Worm (Caenorhabditis elegans) whole organism, L1 larva: ENCODE data around the gene ZC262.4.

ENCODE experiments used
- C16A3.4 ChIP-seq: fragments of 150-350 bp; optimal IDR thresholded peaks from 2 replicates; lab custom pipeline; 2014; ENCODE audit warnings: missing biosample characterization, missing genetic modification characterization
- C34B4.2 ChIP-seq: sonication (generic microtip); optimal IDR thresholded peaks from 2 replicates; lab custom pipeline; 2017; ENCODE audit warnings: mild to moderate bottlenecking, missing genetic modification characterization, missing compliant biosample characterization
- alr-1 ChIP-seq: fragments of 200-800 bp; sonication (Bioruptor generic); optimal IDR thresholded peaks from 2 replicates; lab custom pipeline; 2018; ENCODE audit warnings: borderline replicate concordance, mild to moderate bottlenecking, missing genetic modification characterization, missing compliant biosample characterization
- aly-2 ChIP-seq: fragments of 150-350 bp; optimal IDR thresholded peaks from 2 replicates; lab custom pipeline; 2014; ENCODE audit warnings: missing biosample characterization, missing genetic modification characterization
- blmp-1 ChIP-seq: fragments of 150-350 bp; optimal IDR thresholded peaks from 2 replicates; lab custom pipeline; 2014; ENCODE audit warnings: missing biosample characterization, missing genetic modification characterization
- ceh-8 ChIP-seq: fragments of 200-800 bp; sonication (Bioruptor generic); optimal IDR thresholded peaks from 2 replicates; lab custom pipeline; 2018; ENCODE audit warnings: mild to moderate bottlenecking, missing genetic modification characterization, moderate library complexity, missing compliant biosample characterization
- dpl-1 ChIP-seq, 3 experiments: fragments of 150-350 bp in 2 of 3; sonication (generic microtip) in 1 of 3; optimal IDR thresholded peaks; 2 replicates each; lab custom pipeline; 2014 to 2017; ENCODE audit warnings: missing biosample characterization in 3 of 3, missing genetic modification characterization in 3 of 3, missing genetic modification reagents in 3 of 3
- efl-1 ChIP-seq, 4 experiments: fragments of 150-350 bp; optimal IDR thresholded peaks in 3 of 4; peaks in 1 of 4; 1 replicate in 1 of 4; 2 replicates in 3 of 4; lab custom pipeline; 2014; ENCODE audit warnings: missing biosample characterization in 2 of 4, missing genetic modification characterization in 2 of 4, missing genetic modification reagents in 2 of 4
- elt-2 ChIP-seq: sonication (generic microtip); optimal IDR thresholded peaks from 2 replicates; lab custom pipeline; 2016; ENCODE audit warnings: missing genetic modification characterization, mild to moderate bottlenecking, inconsistent platforms, missing compliant biosample characterization, missing genetic modification reagents
- elt-3 ChIP-seq, 6 experiments: fragments of 150-350 bp in 1 of 6; sonication (generic microtip); optimal IDR thresholded peaks; 2 replicates each; lab custom pipeline; 2017 to 2018; ENCODE audit warnings: missing biosample characterization in 6 of 6, missing genetic modification characterization in 6 of 6, inconsistent platforms in 1 of 6
- fkh-4 ChIP-seq: sonication (generic microtip); optimal IDR thresholded peaks from 2 replicates; lab custom pipeline; 2016; ENCODE audit warnings: missing compliant biosample characterization, missing genetic modification characterization, borderline replicate concordance
- fkh-8 ChIP-seq: sonication (generic microtip); optimal IDR thresholded peaks from 2 replicates; lab custom pipeline; 2016; ENCODE audit warnings: mild to moderate bottlenecking, missing genetic modification characterization, missing compliant biosample characterization
- fos-1 ChIP-seq: fragments of 150-350 bp; optimal IDR thresholded peaks from 2 replicates; lab custom pipeline; 2014; ENCODE audit warnings: missing biosample characterization, missing genetic modification characterization
- hpl-2 ChIP-seq: fragments of 150-350 bp; optimal IDR thresholded peaks from 2 replicates; lab custom pipeline; 2014; ENCODE audit warnings: missing biosample characterization, missing genetic modification reagents, missing genetic modification characterization
- irx-1 ChIP-seq: sonication (generic microtip); optimal IDR thresholded peaks from 2 replicates; lab custom pipeline; 2016; ENCODE audit warnings: missing genetic modification characterization, missing compliant biosample characterization
- lin-14 ChIP-seq: fragments of 200-800 bp; sonication (Bioruptor generic); optimal IDR thresholded peaks from 2 replicates; lab custom pipeline; 2018; ENCODE audit warnings: mild to moderate bottlenecking, missing genetic modification characterization, moderate library complexity, missing compliant biosample characterization
- lin-15B ChIP-seq: fragments of 150-350 bp; sonication (generic microtip); optimal IDR thresholded peaks from 3 replicates; lab custom pipeline; 2014; ENCODE audit warnings: missing biosample characterization, missing genetic modification characterization
- lin-35 ChIP-seq, 2 experiments: fragments of 150-350 bp; optimal IDR thresholded peaks; 2 replicates each; lab custom pipeline; 2014; ENCODE audit warnings: missing biosample characterization in 2 of 2, missing genetic modification characterization in 2 of 2, missing genetic modification reagents in 2 of 2
- lir-3 ChIP-seq: sonication (generic microtip); optimal IDR thresholded peaks from 2 replicates; lab custom pipeline; 2016; ENCODE audit warnings: mild to moderate bottlenecking, missing genetic modification characterization, moderate library complexity, missing compliant biosample characterization; ENCODE audit not compliant: poor library complexity
- lsy-2 ChIP-seq, 2 experiments: fragments of 150-350 bp; optimal IDR thresholded peaks; 2 replicates each; lab custom pipeline; 2014; ENCODE audit warnings: missing biosample characterization in 2 of 2, missing genetic modification characterization in 2 of 2
- mab-9 ChIP-seq: fragments of 200-800 bp; sonication (Bioruptor generic); IDR thresholded peaks from 2 replicates; pipeline ENCODE4 v1.3.6; 2022; ENCODE audit warnings: missing genetic modification reagents, missing genetic modification characterization, missing compliant biosample characterization
- mef-2 ChIP-seq: fragments of 150-350 bp; optimal IDR thresholded peaks from 2 replicates; lab custom pipeline; 2014; ENCODE audit warnings: missing biosample characterization, missing genetic modification characterization
- nhr-11 ChIP-seq: fragments of 150-350 bp; optimal IDR thresholded peaks from 2 replicates; lab custom pipeline; 2014; ENCODE audit warnings: missing biosample characterization, missing genetic modification characterization
- nhr-19 ChIP-seq: fragments of 200-800 bp; sonication (Bioruptor generic); conservative IDR thresholded peaks from 2 replicates; pipeline ENCODE4 v1.3.6; 2022; ENCODE audit warnings: missing genetic modification characterization, missing compliant biosample characterization
- nhr-237 ChIP-seq: fragments of 150-350 bp; optimal IDR thresholded peaks from 2 replicates; lab custom pipeline; 2014; ENCODE audit warnings: missing biosample characterization, missing genetic modification characterization
- nhr-71 ChIP-seq: sonication (generic microtip); optimal IDR thresholded peaks from 2 replicates; lab custom pipeline; 2016; ENCODE audit warnings: mild to moderate bottlenecking, missing genetic modification characterization, moderate library complexity, missing compliant biosample characterization
- nhr-76 ChIP-seq: sonication (generic microtip); optimal IDR thresholded peaks from 2 replicates; lab custom pipeline; 2017; ENCODE audit warnings: missing biosample characterization, missing genetic modification characterization
- nhr-77 ChIP-seq: fragments of 150-350 bp; optimal IDR thresholded peaks from 2 replicates; lab custom pipeline; 2014; ENCODE audit warnings: missing biosample characterization, missing genetic modification characterization
- nhr-84 ChIP-seq: sonication (generic microtip); optimal IDR thresholded peaks from 2 replicates; lab custom pipeline; 2017; ENCODE audit warnings: missing biosample characterization, missing genetic modification characterization
- pqm-1 ChIP-seq: sonication (generic microtip); optimal IDR thresholded peaks from 3 replicates; lab custom pipeline; 2017; ENCODE audit warnings: missing biosample characterization, missing genetic modification characterization
- rnt-1 ChIP-seq: sonication (generic microtip); optimal IDR thresholded peaks from 2 replicates; lab custom pipeline; 2016; ENCODE audit warnings: mild to moderate bottlenecking, missing genetic modification characterization, moderate library complexity, missing compliant biosample characterization
- sup-37 ChIP-seq: fragments of 200-800 bp; sonication (Bioruptor generic); optimal IDR thresholded peaks from 2 replicates; lab custom pipeline; 2018; ENCODE audit warnings: mild to moderate bottlenecking, missing genetic modification characterization, missing compliant biosample characterization
- swsn-7 ChIP-seq: sonication (generic microtip); optimal IDR thresholded peaks from 2 replicates; lab custom pipeline; 2016; ENCODE audit warnings: missing genetic modification characterization, missing compliant biosample characterization
- tbx-2 ChIP-seq: sonication (generic microtip); optimal IDR thresholded peaks from 2 replicates; lab custom pipeline; 2016; ENCODE audit warnings: missing genetic modification characterization, missing compliant biosample characterization
- tlp-1 ChIP-seq: fragments of 150-350 bp; optimal IDR thresholded peaks from 2 replicates; lab custom pipeline; 2014; ENCODE audit warnings: missing biosample characterization, missing genetic modification characterization
- unc-130 ChIP-seq: fragments of 150-350 bp; optimal IDR thresholded peaks from 2 replicates; lab custom pipeline; 2017; ENCODE audit warnings: missing biosample characterization, missing genetic modification characterization, inconsistent platforms
- unc-86 ChIP-seq: sonication (generic microtip); optimal IDR thresholded peaks from 2 replicates; lab custom pipeline; 2016; ENCODE audit warnings: missing genetic modification characterization, missing compliant biosample characterization
- unc-98 ChIP-seq: fragments of 200-800 bp; sonication (Bioruptor generic); IDR thresholded peaks from 2 replicates; pipeline ENCODE4 v1.3.6; 2022; ENCODE audit warnings: missing genetic modification characterization, missing compliant biosample characterization
- ztf-4 ChIP-seq: fragments of 150-350 bp; optimal IDR thresholded peaks from 2 replicates; lab custom pipeline; 2014; ENCODE audit warnings: missing biosample characterization, missing genetic modification characterization

Gene ZC262.4

ce11 chrIII:8307356-8307755, 27.0 kb downstream of the ZC262.4 start, which contains the start of the genes F10E9.7 and F10E9.5 (continued):
- TF ChIP-seq ceh-8 (peak; percentile 94), nhr-71 (tag; lab: Kevin White, UChicago) (peak; percentile 97), lin-15B (peak; percentile 94), alr-1 (tag; lab: Kevin White, UChicago) (no peak), lir-3 (tag; lab: Kevin White, UChicago) (peak; percentile 98), elt-2 (tag; lab: Kevin White, UChicago) (peak; percentile 90), C16A3.4 (tag; lab: Kevin White, UChicago) (peak; percentile 92), irx-1 (peak; percentile 98), nhr-19 (GFP tag; lab: Robert Waterston, UW) (peak; percentile 95)
- TF ChIP-seq, all 84 proteins: peak for 61

- TF ChIP-seq lsy-2 (tag; optimal IDR thresholded peaks at IDR 0.05; lab: Kevin White, UChicago): no peak
- TF ChIP-seq nhr-11 (tag; lab: Kevin White, UChicago): no peak
- TF ChIP-seq unc-86 (tag; lab: Kevin White, UChicago): no peak
- TF ChIP-seq efl-1 (optimal IDR thresholded peaks at IDR 0.05; lab: Kevin White, UChicago): no peak
- no peak for TF ChIP-seq efl-1 (GFP tag; optimal IDR thresholded peaks at IDR 0.05 in 1 of 2; lab: Kevin White, UChicago)
- TF ChIP-seq fos-1 (tag; lab: Kevin White, UChicago): no peak
- TF ChIP-seq nhr-76 (tag; lab: Kevin White, UChicago): no peak
- TF ChIP-seq unc-130 (tag; lab: Kevin White, UChicago): no peak
- no peak for TF ChIP-seq dpl-1 (GFP tag; optimal IDR thresholded peaks at IDR 0.05; lab: Kevin White, UChicago)
- no peak for TF ChIP-seq nhr-237 (tag; lab: Kevin White, UChicago)
- TF ChIP-seq lin-35 (GFP tag; optimal IDR thresholded peaks at IDR 0.05; lab: Kevin White, UChicago): no peak
- TF ChIP-seq mef-2 (tag; lab: Kevin White, UChicago): no peak
- no peak for TF ChIP-seq unc-98
- no peak for TF ChIP-seq nhr-19 (GFP tag; lab: Robert Waterston, UW)
- no peak for TF ChIP-seq sup-37
- TF ChIP-seq rnt-1 (tag; lab: Kevin White, UChicago): no peak
- TF ChIP-seq nhr-77 (tag; lab: Kevin White, UChicago): no peak
- no peak for TF ChIP-seq irx-1
- no peak for TF ChIP-seq pqm-1 (tag; lab: Kevin White, UChicago)
Measured at ce11 chrIII:8305816-8306215, 28.5 kb downstream of the ZC262.4 start.

- TF ChIP-seq sup-37 (no peak), elt-3 (tag; optimal IDR thresholded peaks at IDR 0.05; lab: Kevin White, UChicago) (no peak), tbx-2 (no peak), nhr-84 (tag; lab: Kevin White, UChicago) (no peak)
Measured at ce11 chrIII:8305304-8305703, 29.0 kb downstream of the ZC262.4 start.

ce11 chrIII:8303440-8303839, 30.9 kb downstream of the ZC262.4 start:
- TF ChIP-seq aly-2 (tag; lab: Kevin White, UChicago) (no peak), fkh-8 (tag; lab: Kevin White, UChicago) (no peak), nhr-76 (tag; lab: Kevin White, UChicago) (no peak), hpl-2 (GFP tag; lab: Kevin White, UChicago) (no peak), swsn-7 (tag; lab: Kevin White, UChicago) (no peak), nhr-19 (GFP tag; lab: Robert Waterston, UW) (no peak), elt-2 (tag; lab: Kevin White, UChicago) (no peak), fkh-4 (no peak), efl-1 (optimal IDR thresholded peaks at IDR 0.05; lab: Kevin White, UChicago) (no peak), efl-1 (GFP tag; optimal IDR thresholded peaks at IDR 0.05 in 1 of 2; lab: Kevin White, UChicago) (no peak), lin-14 (GFP tag; lab: Kevin White, UChicago) (no peak), tlp-1 (tag; lab: Kevin White, UChicago) (no peak), ztf-4 (no peak), C34B4.2 (tag; lab: Kevin White, UChicago) (no peak), blmp-1 (tag; lab: Kevin White, UChicago) (no peak), mab-9 (GFP tag; lab: Robert Waterston, UW) (no peak)
- TF ChIP-seq, all 84 proteins: peak for 0
